Worm (Caenorhabditis elegans): ENCODE results near the gene C25F9.6.

DNA sequence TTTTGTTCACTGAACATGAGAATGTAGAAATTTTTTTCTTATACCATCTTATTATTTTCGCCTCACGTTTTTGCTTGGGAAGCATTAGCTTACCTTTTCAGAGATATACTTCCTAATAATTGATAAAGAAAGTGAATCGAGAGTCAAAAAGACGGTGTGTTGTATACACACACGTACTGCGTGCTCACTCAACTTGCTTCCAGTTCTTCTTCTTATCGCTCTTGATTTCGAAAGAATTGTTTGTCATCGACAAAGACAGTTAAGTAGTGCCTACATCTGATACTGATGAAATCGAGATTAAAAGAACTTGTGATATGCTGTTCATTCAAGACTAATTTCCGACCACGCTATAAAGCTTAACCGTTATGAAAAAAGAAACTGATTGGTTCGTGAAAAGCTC, 5.5 kb upstream of the C25F9.6 start, which contains the start of gene C25F9.5:
- TF ChIP-seq tbx-11 (GFP tag; IDR thresholded peaks at IDR 0.05) (no peak), flt-1 (GFP tag; IDR thresholded peaks at IDR 0.05) (no peak), F13C5.2 (tag; optimal IDR thresholded peaks at IDR 0.05) (no peak), hmg-4 (GFP tag; optimal IDR thresholded peaks at IDR 0.05) (no peak), ama-1 (optimal IDR thresholded peaks at IDR 0.05) (no peak), pes-1 (GFP tag; IDR thresholded peaks at IDR 0.05) (no peak), ceh-36 (tag; optimal IDR thresholded peaks at IDR 0.05) (no peak), ets-7 (tag; optimal IDR thresholded peaks at IDR 0.05) (no peak), tra-4 (tag; optimal IDR thresholded peaks at IDR 0.05) (no peak), hnd-1 (tag; optimal IDR thresholded peaks at IDR 0.05) (no peak), B0310.2 (tag; optimal IDR thresholded peaks at IDR 0.05) (no peak), ceh-13 (GFP tag; optimal IDR thresholded peaks at IDR 0.05) (no peak)
